Fruit fly (Drosophila melanogaster): Measurements from ENCODE around the gene Spag1.
A peak's percentile ranks its signal among the peaks of the same experiment; 100 is the strongest.

dm6 chr3R:26918857-26919256 lies 28.8 kb upstream of the Spag1 start:
- TF ChIP-seq pfk (GFP tag; optimal IDR thresholded peaks at IDR 0.05) (no peak), ken (GFP tag; IDR thresholded peaks at IDR 0.05) (no peak), Hr3 (GFP tag; optimal IDR thresholded peaks at IDR 0.05) (no peak), h (optimal IDR thresholded peaks at IDR 0.05) (no peak), bbx (GFP tag; IDR thresholded peaks at IDR 0.05; ENCODE audit: partially characterized antibody) (no peak), CG30403 (GFP tag; optimal IDR thresholded peaks at IDR 0.05) (no peak), CG7745 (tag; optimal IDR thresholded peaks at IDR 0.05) (no peak), CG5180 (GFP tag; optimal IDR thresholded peaks at IDR 0.05) (peak; percentile 8)
